Fruit fly (Drosophila melanogaster) whole organism, wandering third instar larva: ENCODE results near the gene CG10996.
A peak's percentile ranks its signal among the peaks of the same experiment; 100 is the strongest.

Source experiments
- Abd-B ChIP-seq: fragments of >200 bp; optimal IDR thresholded peaks from 2 replicates; lab custom pipeline; 2017; ENCODE audit warnings: missing biosample characterization, missing genetic modification characterization
- Hr83 ChIP-seq: fragments of 200-300 bp; sonication (Bioruptor generic); optimal IDR thresholded peaks from 2 replicates; lab custom pipeline; 2016; ENCODE audit warnings: missing biosample characterization, mild to moderate bottlenecking, missing genetic modification characterization, moderate library complexity; ENCODE audit not compliant: poor library complexity, severe bottlenecking
- h ChIP-seq: fragments of 200-800 bp; sonication (Bioruptor generic); optimal IDR thresholded peaks from 3 replicates; lab custom pipeline; 2016; ENCODE audit warnings: missing biosample characterization, mild to moderate bottlenecking, missing genetic modification characterization
- woc ChIP-seq: sonication (Bioruptor generic); optimal IDR thresholded peaks from 2 replicates; lab custom pipeline; 2016; ENCODE audit warnings: missing biosample characterization, mild to moderate bottlenecking, missing genetic modification characterization

dm6 chrX:13815526-13816173 lies 18.2 kb upstream of the CG10996 start:
- TF ChIP-seq Hr83 (GFP tag; lab: Kevin White, UChicago) (no peak), woc (GFP tag; lab: Kevin White, UChicago) (peak; percentile 67), h (GFP tag; lab: Kevin White, UChicago) (peak; percentile 73), Abd-B (no peak)
